Worm (Caenorhabditis elegans) whole organism, L4 larva: Measurements from ENCODE around the gene smoc-1.

Source experiments
- D1046.2 ChIP-seq: fragments of 200-800 bp; sonication (Bioruptor generic); IDR thresholded peaks from 2 replicates; pipeline ENCODE4 v1.3.6; 2022; ENCODE audit warnings: missing genetic modification characterization, missing compliant biosample characterization
- T26A8.4 ChIP-seq: fragments of 200-800 bp; sonication (Bioruptor generic); IDR thresholded peaks from 2 replicates; pipeline ENCODE4 v1.3.6; 2022; ENCODE audit warnings: missing genetic modification characterization, missing compliant biosample characterization
- Y48G9A.11 ChIP-seq: fragments of 200-800 bp; sonication (Bioruptor generic); IDR thresholded peaks from 2 replicates; pipeline ENCODE4 v1.3.6; 2022; ENCODE audit warnings: missing genetic modification reagents, missing genetic modification characterization, missing compliant biosample characterization
- Y75B8A.6 ChIP-seq: fragments of 200-800 bp; sonication (Bioruptor generic); IDR thresholded peaks from 2 replicates; pipeline ENCODE4 v1.3.6; 2022; ENCODE audit warnings: missing genetic modification reagents, missing genetic modification characterization, missing compliant biosample characterization
- arid-1 ChIP-seq: fragments of 200-800 bp; sonication (Bioruptor generic); conservative IDR thresholded peaks from 2 replicates; pipeline ENCODE4 v1.3.6; 2022; ENCODE audit warnings: missing genetic modification reagents, missing genetic modification characterization, missing compliant biosample characterization
- ceh-20 ChIP-seq: fragments of 200-800 bp; sonication (Bioruptor generic); IDR thresholded peaks from 2 replicates; pipeline ENCODE4 v1.3.6; 2022; ENCODE audit warnings: missing genetic modification reagents, missing genetic modification characterization, missing compliant biosample characterization
- ceh-28 ChIP-seq: fragments of 150-350 bp; optimal IDR thresholded peaks from 2 replicates; lab custom pipeline; 2014; ENCODE audit warnings: missing biosample characterization, missing genetic modification reagents, missing genetic modification characterization
- cey-2 ChIP-seq: sonication (generic microtip); optimal IDR thresholded peaks from 3 replicates; lab custom pipeline; 2017; ENCODE audit warnings: missing genetic modification characterization, mild to moderate bottlenecking, missing compliant biosample characterization, antibody characterized with exemption, borderline replicate concordance; ENCODE audit not compliant: insufficient read depth
- ctbp-1 ChIP-seq: fragments of 200-800 bp; sonication (Bioruptor generic); IDR thresholded peaks from 2 replicates; pipeline ENCODE4 v1.3.6; 2022; ENCODE audit warnings: missing genetic modification reagents, missing genetic modification characterization, missing compliant biosample characterization
- daf-12 ChIP-seq: fragments of 150-350 bp; optimal IDR thresholded peaks from 2 replicates; lab custom pipeline; 2014; ENCODE audit warnings: missing biosample characterization, missing genetic modification reagents, missing genetic modification characterization
- daf-16 ChIP-seq, 3 experiments: sonication (generic microtip); optimal IDR thresholded peaks; 2 replicates each; lab custom pipeline; 2016 to 2017; ENCODE audit warnings: missing genetic modification characterization in 3 of 3, missing genetic modification reagents in 3 of 3, mild to moderate bottlenecking in 2 of 3, missing compliant biosample characterization in 2 of 3, missing biosample characterization in 1 of 3, moderate library complexity in 1 of 3
- daf-19 ChIP-seq: fragments of 200-800 bp; sonication (Bioruptor generic); conservative IDR thresholded peaks from 2 replicates; pipeline ENCODE4 v1.3.6; 2022; ENCODE audit warnings: missing genetic modification characterization, missing compliant biosample characterization
- dmd-9 ChIP-seq: fragments of 200-800 bp; sonication (Bioruptor generic); IDR thresholded peaks from 2 replicates; pipeline ENCODE4 v1.3.6; 2022; ENCODE audit warnings: missing genetic modification reagents, missing genetic modification characterization, missing compliant biosample characterization
- dpl-1 ChIP-seq: fragments of 150-350 bp; optimal IDR thresholded peaks from 2 replicates; lab custom pipeline; 2014; ENCODE audit warnings: missing biosample characterization, missing genetic modification reagents, missing genetic modification characterization
- duxl-1 ChIP-seq: sonication (generic microtip); optimal IDR thresholded peaks from 2 replicates; lab custom pipeline; 2016; ENCODE audit warnings: mild to moderate bottlenecking, missing genetic modification characterization, moderate library complexity, missing compliant biosample characterization; ENCODE audit not compliant: poor library complexity
- egl-27 ChIP-seq: sonication (generic microtip); optimal IDR thresholded peaks from 3 replicates; lab custom pipeline; 2017; ENCODE audit warnings: missing biosample characterization, missing genetic modification reagents, missing genetic modification characterization
- fos-1 ChIP-seq: fragments of 150-350 bp; optimal IDR thresholded peaks from 2 replicates; lab custom pipeline; 2014; ENCODE audit warnings: missing biosample characterization, missing genetic modification characterization
- hif-1 ChIP-seq, 2 experiments: sonication (generic microtip); optimal IDR thresholded peaks; 2 replicates each; lab custom pipeline; 2016 to 2017; ENCODE audit warnings: missing compliant biosample characterization in 2 of 2, missing genetic modification characterization in 2 of 2, missing genetic modification reagents in 2 of 2, missing genotype in 2 of 2, mild to moderate bottlenecking in 1 of 2
- hlh-30 ChIP-seq: sonication (generic microtip); optimal IDR thresholded peaks from 2 replicates; lab custom pipeline; 2017; ENCODE audit warnings: antibody characterized with exemption, mild to moderate bottlenecking, missing genetic modification characterization, missing compliant biosample characterization; ENCODE audit not compliant: insufficient read depth
- hmg-1.1 ChIP-seq: fragments of 200-800 bp; sonication (Bioruptor generic); IDR thresholded peaks from 2 replicates; pipeline ENCODE4 v1.3.6; 2022; ENCODE audit warnings: missing genetic modification reagents, missing genetic modification characterization, missing compliant biosample characterization
- jun-1 ChIP-seq: fragments of 150-350 bp; optimal IDR thresholded peaks from 2 replicates; lab custom pipeline; 2014; ENCODE audit warnings: missing biosample characterization, missing genetic modification reagents, missing genetic modification characterization
- lim-7 ChIP-seq: fragments of 200-800 bp; sonication (Bioruptor generic); IDR thresholded peaks from 2 replicates; pipeline ENCODE4 v1.3.6; 2022; ENCODE audit warnings: missing genetic modification characterization, missing compliant biosample characterization
- lin-13 ChIP-seq: fragments of 150-350 bp; optimal IDR thresholded peaks from 2 replicates; lab custom pipeline; 2014; ENCODE audit warnings: missing biosample characterization, missing genetic modification reagents, missing genetic modification characterization
- lin-38 ChIP-seq: fragments of 200-800 bp; sonication (Bioruptor generic); IDR thresholded peaks from 2 replicates; pipeline ENCODE4 v1.3.6; 2022; ENCODE audit warnings: missing genetic modification reagents, missing genetic modification characterization, missing compliant biosample characterization
- lin-39 ChIP-seq: fragments of 150-350 bp; optimal IDR thresholded peaks from 2 replicates; lab custom pipeline; 2014; ENCODE audit warnings: missing biosample characterization, missing genetic modification reagents, missing genetic modification characterization
- lir-3 ChIP-seq: sonication (generic microtip); optimal IDR thresholded peaks from 2 replicates; lab custom pipeline; 2016; ENCODE audit warnings: mild to moderate bottlenecking, missing genetic modification characterization, missing compliant biosample characterization
- lsy-2 ChIP-seq, 2 experiments: fragments of 150-350 bp in 1 of 2; sonication (generic microtip) in 1 of 2; optimal IDR thresholded peaks; 2 replicates each; lab custom pipeline; 2014 to 2017; ENCODE audit warnings: missing biosample characterization in 2 of 2, missing genetic modification characterization in 2 of 2
- madf-9 ChIP-seq: fragments of 200-800 bp; sonication (Bioruptor generic); conservative IDR thresholded peaks from 2 replicates; pipeline ENCODE4 v1.3.6; 2022; ENCODE audit warnings: missing genetic modification reagents, missing genetic modification characterization, missing compliant biosample characterization
- mep-1 ChIP-seq: fragments of 150-350 bp; sonication (generic microtip); optimal IDR thresholded peaks from 3 replicates; lab custom pipeline; 2014; ENCODE audit warnings: missing biosample characterization, missing genetic modification characterization
- mes-2 ChIP-seq: sonication (generic microtip); optimal IDR thresholded peaks from 2 replicates; lab custom pipeline; 2016; ENCODE audit warnings: missing genotype, mild to moderate bottlenecking, missing genetic modification characterization, missing compliant biosample characterization; ENCODE audit not compliant: poor library complexity, severe bottlenecking
- mxl-3 ChIP-seq: fragments of 200-800 bp; sonication (Bioruptor generic); optimal IDR thresholded peaks from 2 replicates; lab custom pipeline; 2018; ENCODE audit warnings: mild to moderate bottlenecking, missing genetic modification characterization, missing compliant biosample characterization
- nhr-10 ChIP-seq: fragments of 150-350 bp; optimal IDR thresholded peaks from 2 replicates; lab custom pipeline; 2014; ENCODE audit warnings: missing biosample characterization, missing genetic modification characterization
- nhr-237 ChIP-seq: sonication (generic microtip); optimal IDR thresholded peaks from 2 replicates; lab custom pipeline; 2017; ENCODE audit warnings: missing biosample characterization, missing genetic modification characterization
- nhr-25 ChIP-seq: sonication (generic microtip); optimal IDR thresholded peaks from 2 replicates; lab custom pipeline; 2017; ENCODE audit warnings: missing genetic modification characterization, mild to moderate bottlenecking, missing compliant biosample characterization, antibody characterized with exemption, moderate library complexity, borderline replicate concordance; ENCODE audit not compliant: insufficient read depth
- nhr-41 ChIP-seq: fragments of 200-800 bp; sonication (Bioruptor generic); IDR thresholded peaks from 2 replicates; pipeline ENCODE4 v1.3.6; 2022; ENCODE audit warnings: missing genetic modification reagents, missing genetic modification characterization, missing compliant biosample characterization
- nhr-48 ChIP-seq: sonication (generic microtip); optimal IDR thresholded peaks from 2 replicates; lab custom pipeline; 2016; ENCODE audit warnings: mild to moderate bottlenecking, missing genetic modification characterization, missing compliant biosample characterization
- saeg-2 ChIP-seq: fragments of 200-800 bp; sonication (Bioruptor generic); IDR thresholded peaks from 2 replicates; pipeline ENCODE4 v1.3.6; 2022; ENCODE audit warnings: missing genetic modification reagents, missing genetic modification characterization, missing compliant biosample characterization
- skn-1 ChIP-seq: fragments of 150-350 bp; optimal IDR thresholded peaks from 2 replicates; lab custom pipeline; 2014; ENCODE audit warnings: missing biosample characterization, missing genetic modification characterization
- snpc-4 ChIP-seq: fragments of 150-350 bp; optimal IDR thresholded peaks from 2 replicates; lab custom pipeline; 2014; ENCODE audit warnings: missing biosample characterization, missing genetic modification characterization
- spr-1 ChIP-seq: sonication (generic microtip); optimal IDR thresholded peaks from 2 replicates; lab custom pipeline; 2016; ENCODE audit warnings: mild to moderate bottlenecking, missing genetic modification characterization, missing compliant biosample characterization
- spr-3 ChIP-seq: fragments of 200-800 bp; sonication (Bioruptor generic); optimal IDR thresholded peaks from 2 replicates; lab custom pipeline; 2018; ENCODE audit warnings: mild to moderate bottlenecking, missing genetic modification characterization, missing compliant biosample characterization
- tag-97 ChIP-seq: fragments of 200-800 bp; sonication (Bioruptor generic); IDR thresholded peaks from 2 replicates; pipeline ENCODE4 v1.3.6; 2022; ENCODE audit warnings: missing genetic modification characterization, missing compliant biosample characterization
- tra-1 ChIP-seq: fragments of 200-800 bp; sonication (Bioruptor generic); IDR thresholded peaks from 2 replicates; pipeline ENCODE4 v1.3.6; 2022; ENCODE audit warnings: missing genetic modification reagents, missing genetic modification characterization, missing compliant biosample characterization
- unc-130 ChIP-seq: sonication (generic microtip); optimal IDR thresholded peaks from 2 replicates; lab custom pipeline; 2016; ENCODE audit warnings: missing genetic modification reagents, missing genetic modification characterization, missing compliant biosample characterization
- unc-39 ChIP-seq: sonication (generic microtip); optimal IDR thresholded peaks from 2 replicates; lab custom pipeline; 2017; ENCODE audit warnings: missing biosample characterization, missing genetic modification characterization
- unc-62 ChIP-seq, 3 experiments: fragments of 150-350 bp in 1 of 3; sonication (generic microtip); optimal IDR thresholded peaks in 2 of 3; peaks in 1 of 3; 1 replicate in 1 of 3; 2 replicates in 2 of 3; lab custom pipeline; 2014 to 2017; ENCODE audit warnings: missing biosample characterization in 3 of 3, missing genetic modification characterization in 3 of 3, missing genetic modification reagents in 3 of 3, missing genotype in 1 of 3
- zag-1 ChIP-seq: fragments of 150-350 bp; optimal IDR thresholded peaks from 2 replicates; lab custom pipeline; 2014; ENCODE audit warnings: missing biosample characterization, missing genetic modification characterization
- zip-11 ChIP-seq: fragments of 200-800 bp; sonication (Bioruptor generic); IDR thresholded peaks from 2 replicates; pipeline ENCODE4 v1.3.6; 2022; ENCODE audit warnings: missing genetic modification characterization, missing compliant biosample characterization

smoc-1 gene

DNA sequence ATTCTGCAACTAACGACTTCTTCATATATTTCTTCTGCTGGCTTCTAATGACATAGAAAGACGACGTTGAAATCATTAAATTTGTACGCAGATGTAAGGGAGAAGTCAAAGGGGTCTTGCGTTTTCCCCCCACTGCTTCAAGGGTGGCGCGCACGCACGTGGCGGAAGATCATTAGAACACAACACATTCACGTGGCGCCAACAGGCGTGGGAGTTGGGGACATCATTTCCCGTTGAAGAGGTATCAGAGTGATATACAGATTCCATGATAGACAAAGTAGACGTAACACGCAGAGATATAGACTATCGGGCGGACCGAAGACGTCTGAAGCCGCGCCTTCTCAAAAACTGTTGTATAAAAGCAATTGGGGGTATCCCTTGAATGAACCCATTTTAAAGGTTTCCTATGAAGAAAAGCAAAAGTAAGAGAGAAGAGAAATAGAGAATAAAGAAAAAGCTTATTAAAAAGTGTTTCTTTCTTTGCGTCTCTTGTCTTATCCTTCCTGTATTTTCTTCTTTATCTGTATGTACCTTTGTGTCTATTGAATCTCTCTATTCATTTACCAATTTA, 41.9 kb downstream of the smoc-1 start (continued):
- TF ChIP-seq mep-1: peak; percentile 49
- TF ChIP-seq unc-39 (tag; lab: Kevin White, UChicago): no peak
- TF ChIP-seq lim-7: no peak
- TF ChIP-seq lin-38 (GFP tag; lab: Robert Waterston, UW): peak; percentile 37; the same call in 1 of the 2 replicates
- peak; percentile 74 for TF ChIP-seq ctbp-1
- peak; percentile 72 for TF ChIP-seq nhr-25 (tag; lab: Kevin White, UChicago)
- no peak for TF ChIP-seq unc-130 (GFP tag; lab: Kevin White, UChicago)
- TF ChIP-seq nhr-48 (tag; lab: Kevin White, UChicago): peak; percentile 99
- peak; percentile 59 for TF ChIP-seq T26A8.4
- TF ChIP-seq unc-62 (GFP tag; optimal IDR thresholded peaks at IDR 0.05 in 1 of 2; lab: Kevin White, UChicago): peak in 1 of 2 experiments; percentile 93
- TF ChIP-seq unc-62 (tag; optimal IDR thresholded peaks at IDR 0.05; lab: Kevin White, UChicago): no peak
- no peak for TF ChIP-seq fos-1 (tag; lab: Kevin White, UChicago)
- TF ChIP-seq arid-1 (GFP tag; lab: Robert Waterston, UW): no peak
- TF ChIP-seq dpl-1: peak; percentile 13
- TF ChIP-seq egl-27 (tag; lab: Kevin White, UChicago): no peak
- TF ChIP-seq nhr-10 (tag; lab: Kevin White, UChicago): peak; percentile 28
- TF ChIP-seq hmg-1.1 (GFP tag; lab: Robert Waterston, UW): 0 out of 2 replicates have a peak, but pooled peaks have one; percentile 34
- no peak for TF ChIP-seq Y75B8A.6 (GFP tag; lab: Robert Waterston, UW)
- no peak for TF ChIP-seq spr-3 (GFP tag; lab: Kevin White, UChicago)
- TF ChIP-seq tra-1 (GFP tag; lab: Robert Waterston, UW): peak; percentile 74
- TF ChIP-seq skn-1 (tag; lab: Kevin White, UChicago): no peak
- peak; percentile 99 for TF ChIP-seq mxl-3 (GFP tag; lab: Kevin White, UChicago)
- no peak for TF ChIP-seq lin-13
- TF ChIP-seq mes-2 (tag; lab: Kevin White, UChicago): no peak
- TF ChIP-seq hlh-30 (tag; lab: Kevin White, UChicago): peak; percentile 82
- no peak for TF ChIP-seq zip-11 (GFP tag; lab: Robert Waterston, UW)
- no peak for TF ChIP-seq dmd-9 (GFP tag; lab: Robert Waterston, UW)
- TF ChIP-seq daf-19 (GFP tag; lab: Robert Waterston, UW): no peak
- TF ChIP-seq madf-9 (GFP tag; lab: Robert Waterston, UW): no peak
- no peak for TF ChIP-seq hif-1 (tag; optimal IDR thresholded peaks at IDR 0.05; lab: Kevin White, UChicago)
- TF ChIP-seq snpc-4 (tag; lab: Kevin White, UChicago): no peak
- TF ChIP-seq daf-12: no peak
- TF ChIP-seq lsy-2 (tag; optimal IDR thresholded peaks at IDR 0.05; lab: Kevin White, UChicago): peak in 1 of 2 experiments; percentile 67
- TF ChIP-seq lin-39 (tag; lab: Kevin White, UChicago): no peak
- TF ChIP-seq Y48G9A.11 (GFP tag; lab: Robert Waterston, UW): no peak
- peak; percentile 44; the same call in 1 of the 2 replicates for TF ChIP-seq nhr-41 (GFP tag; lab: Robert Waterston, UW)
- no peak for TF ChIP-seq zag-1 (tag; lab: Kevin White, UChicago)
- TF ChIP-seq ceh-20 (GFP tag; lab: Robert Waterston, UW): peak; percentile 65; the same call in 1 of the 2 replicates
- TF ChIP-seq daf-16 (GFP tag; optimal IDR thresholded peaks at IDR 0.05; lab: Kevin White, UChicago): no peak
- no peak for TF ChIP-seq daf-16 (tag; optimal IDR thresholded peaks at IDR 0.05; lab: Kevin White, UChicago)
- peak; percentile 28 for TF ChIP-seq duxl-1 (tag; lab: Kevin White, UChicago)
- TF ChIP-seq D1046.2: no peak
- TF ChIP-seq lir-3 (tag; lab: Kevin White, UChicago): no peak
- 0 out of 2 replicates have a peak, but pooled peaks have one; percentile 5 for TF ChIP-seq saeg-2 (GFP tag; lab: Robert Waterston, UW)
- TF ChIP-seq ceh-28 (tag; lab: Kevin White, UChicago): no peak
- peak; percentile 84 for TF ChIP-seq spr-1 (tag; lab: Kevin White, UChicago)
- peak; percentile 96 for TF ChIP-seq cey-2 (tag; lab: Kevin White, UChicago)
- TF ChIP-seq nhr-237 (tag; lab: Kevin White, UChicago): no peak
- TF ChIP-seq tag-97 (GFP tag; lab: Robert Waterston, UW): no peak
- TF ChIP-seq jun-1 (tag; lab: Kevin White, UChicago): peak; percentile 49
